Worm (Caenorhabditis elegans): ENCODE measurements around the gene cpf-2.
A peak's percentile ranks its signal among the peaks of the same experiment; 100 is the strongest.

The cpf-2 gene

DNA sequence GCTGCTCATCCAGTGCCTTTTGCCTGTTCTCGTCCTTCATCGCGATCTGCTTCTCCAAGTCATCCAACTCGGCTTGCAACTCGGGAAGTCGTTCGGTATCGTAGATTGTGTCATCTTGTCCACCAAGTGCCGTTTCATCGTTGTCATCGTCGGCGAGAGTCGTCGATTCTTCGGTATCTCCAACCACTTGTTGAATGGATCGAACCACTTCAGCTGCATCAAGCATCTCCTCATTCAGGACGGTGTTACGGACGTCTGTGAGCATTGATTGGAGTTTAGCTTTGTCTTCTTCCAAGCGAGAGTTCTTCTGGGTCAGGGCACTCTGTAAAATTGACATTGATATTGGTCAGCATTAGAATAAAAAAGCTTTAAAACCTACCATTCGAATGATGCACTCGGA, 36.9 kb upstream of the cpf-2 start:
- TF ChIP-seq nhr-12 (tag; optimal IDR thresholded peaks at IDR 0.05) (no peak), rnt-1 (tag; optimal IDR thresholded peaks at IDR 0.05) (no peak), irx-1 (tag; optimal IDR thresholded peaks at IDR 0.05) (no peak), ztf-11 (tag; optimal IDR thresholded peaks at IDR 0.05) (no peak), ceh-82 (tag; optimal IDR thresholded peaks at IDR 0.05) (no peak), C16A3.4 (tag; optimal IDR thresholded peaks at IDR 0.05) (no peak), mdl-1 (tag; optimal IDR thresholded peaks at IDR 0.05) (no peak), tlp-1 (tag; optimal IDR thresholded peaks at IDR 0.05) (no peak), alr-1 (tag; optimal IDR thresholded peaks at IDR 0.05; ENCODE audit: borderline replicate concordance) (no peak), xbp-1 (tag; optimal IDR thresholded peaks at IDR 0.05) (no peak), blmp-1 (tag; optimal IDR thresholded peaks at IDR 0.05) (no peak), snpc-4 (tag; optimal IDR thresholded peaks at IDR 0.05) (no peak), isw-1 (GFP tag; IDR thresholded peaks at IDR 0.05) (no peak), ets-5 (GFP tag; IDR thresholded peaks at IDR 0.05) (no peak), mef-2 (tag; optimal IDR thresholded peaks at IDR 0.05) (no peak)

DNA sequence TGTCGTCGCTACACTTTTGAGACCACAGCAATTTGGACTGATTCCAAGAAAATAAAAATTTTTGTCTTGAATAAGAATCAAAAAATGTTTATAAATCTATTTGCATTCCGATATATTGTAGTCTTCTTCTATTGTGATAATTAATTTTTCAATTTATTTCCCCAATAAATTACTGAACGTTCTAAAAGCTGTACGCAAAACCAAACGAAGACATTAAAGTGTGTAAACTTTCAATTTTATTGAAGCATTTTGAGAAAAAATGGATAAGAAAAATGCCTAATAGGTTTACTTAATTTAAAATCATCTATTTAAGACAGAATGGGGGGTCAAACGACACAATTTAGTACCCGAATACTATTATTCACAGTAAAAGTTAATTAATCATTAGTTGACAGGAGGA, 33.9 kb upstream of the cpf-2 start:
- TF ChIP-seq efl-1 (optimal IDR thresholded peaks at IDR 0.05) (no peak), efl-1 (GFP tag; optimal IDR thresholded peaks at IDR 0.05 in 1 of 2) (peak in 1 of 2 experiments; percentile 74), irx-1 (tag; optimal IDR thresholded peaks at IDR 0.05) (no peak), zag-1 (tag; optimal IDR thresholded peaks at IDR 0.05) (no peak)

DNA sequence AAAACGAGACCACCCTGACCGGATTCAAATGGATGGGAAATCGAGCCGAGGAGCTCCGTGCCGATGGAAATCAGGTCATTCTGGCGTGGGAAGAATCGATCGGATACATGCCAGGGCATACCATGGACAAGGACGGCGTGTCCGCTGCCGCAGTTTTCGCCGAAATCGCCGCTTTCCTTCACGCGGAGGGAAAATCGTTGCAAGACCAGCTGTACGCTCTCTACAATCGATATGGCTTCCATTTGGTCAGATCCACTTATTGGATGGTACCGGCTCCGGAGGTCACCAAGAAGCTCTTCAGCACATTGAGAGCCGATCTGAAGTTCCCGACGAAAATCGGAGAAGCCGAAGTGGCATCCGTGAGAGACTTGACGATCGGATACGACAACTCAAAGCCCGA, 33.3 kb upstream of the cpf-2 start:
- TF ChIP-seq nhr-47 (tag; optimal IDR thresholded peaks at IDR 0.05) (no peak), nhr-20 (tag; optimal IDR thresholded peaks at IDR 0.05) (no peak), unc-62 (GFP tag; optimal IDR thresholded peaks at IDR 0.05) (no peak), tlp-1 (tag; optimal IDR thresholded peaks at IDR 0.05) (no peak), ets-5 (GFP tag; IDR thresholded peaks at IDR 0.05) (no peak), pqm-1 (tag; optimal IDR thresholded peaks at IDR 0.05) (no peak), ztf-11 (tag; optimal IDR thresholded peaks at IDR 0.05) (no peak), hlh-4 (tag; optimal IDR thresholded peaks at IDR 0.05) (no peak), nhr-11 (tag; optimal IDR thresholded peaks at IDR 0.05) (no peak), swsn-7 (tag; optimal IDR thresholded peaks at IDR 0.05) (no peak), lin-39 (tag; optimal IDR thresholded peaks at IDR 0.05) (no peak), lir-3 (tag; optimal IDR thresholded peaks at IDR 0.05; ENCODE audit: poor library complexity) (no peak), elt-3 (tag; optimal IDR thresholded peaks at IDR 0.05) (no peak), fkh-8 (tag; optimal IDR thresholded peaks at IDR 0.05) (no peak), unc-130 (tag; optimal IDR thresholded peaks at IDR 0.05) (no peak), isw-1 (GFP tag; IDR thresholded peaks at IDR 0.05) (no peak), sup-37 (GFP tag; optimal IDR thresholded peaks at IDR 0.05) (no peak), snpc-4 (tag; optimal IDR thresholded peaks at IDR 0.05) (no peak)

DNA sequence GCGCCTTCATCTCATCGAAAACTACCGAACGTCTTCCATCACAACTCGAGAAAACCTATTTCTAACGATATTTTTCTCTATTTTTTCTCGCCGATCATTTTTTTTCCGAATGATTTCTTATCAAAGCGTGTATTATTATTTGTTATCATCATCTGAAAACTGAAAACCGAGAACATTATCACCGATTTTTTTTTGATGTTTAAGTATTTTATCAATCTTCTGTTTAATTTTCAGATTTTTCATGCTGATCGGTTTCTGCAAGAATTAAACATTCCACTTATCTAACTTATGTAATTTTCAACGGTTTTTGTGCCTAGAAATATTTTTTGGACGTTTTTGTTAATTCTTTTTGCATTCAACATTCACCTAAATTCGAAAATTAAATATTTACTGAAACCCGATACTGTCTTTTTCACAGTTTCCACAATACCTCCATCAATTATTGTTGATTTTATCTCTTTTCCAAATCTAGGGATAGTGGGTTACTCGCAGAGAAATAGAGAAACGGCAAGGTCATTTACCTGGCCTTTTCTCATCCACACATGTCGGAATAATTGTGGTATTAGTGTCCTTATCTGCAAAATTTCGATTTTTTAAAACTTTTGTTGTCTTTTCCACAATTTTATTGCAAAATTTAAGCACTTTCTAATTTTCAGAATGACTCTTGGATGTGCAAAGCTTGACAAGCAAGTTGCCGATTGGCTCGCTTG, 30.2 kb upstream of the cpf-2 start, which contains the start of gene pgm-2:
TSS of gene pgm-2 (plus strand) at position 657 of the 710 bp plus-strand sequence.
- TF ChIP-seq pqm-1 (tag; optimal IDR thresholded peaks at IDR 0.05): no peak
- TF ChIP-seq nhr-20 (tag; optimal IDR thresholded peaks at IDR 0.05): no peak
- no peak for TF ChIP-seq ceh-63 (GFP tag; optimal IDR thresholded peaks at IDR 0.05)
- TF ChIP-seq snpc-4 (tag; optimal IDR thresholded peaks at IDR 0.05): no peak
- TF ChIP-seq C16A3.4 (tag; optimal IDR thresholded peaks at IDR 0.05): no peak
- TF ChIP-seq nhr-12 (tag; optimal IDR thresholded peaks at IDR 0.05): no peak
- no peak for TF ChIP-seq jun-1 (tag; optimal IDR thresholded peaks at IDR 0.05)
- peak in 1 of 2 experiments; percentile 34 for TF ChIP-seq lsy-2 (tag; optimal IDR thresholded peaks at IDR 0.05)
- TF ChIP-seq fkh-4 (tag; optimal IDR thresholded peaks at IDR 0.05; ENCODE audit: borderline replicate concordance): no peak
- no peak for TF ChIP-seq isw-1 (GFP tag; IDR thresholded peaks at IDR 0.05)
- TF ChIP-seq swsn-7 (tag; optimal IDR thresholded peaks at IDR 0.05): no peak
- TF ChIP-seq irx-1 (tag; optimal IDR thresholded peaks at IDR 0.05): no peak
- TF ChIP-seq mab-9 (GFP tag; IDR thresholded peaks at IDR 0.05): no peak
- no peak for TF ChIP-seq lin-13 (GFP tag; optimal IDR thresholded peaks at IDR 0.05)
- peak; percentile 36 for TF ChIP-seq snu-23 (GFP tag; optimal IDR thresholded peaks at IDR 0.05)
- no peak for TF ChIP-seq lin-35 (GFP tag; optimal IDR thresholded peaks at IDR 0.05)
- TF ChIP-seq nhr-77 (tag; optimal IDR thresholded peaks at IDR 0.05): no peak
- TF ChIP-seq efl-1 (optimal IDR thresholded peaks at IDR 0.05): peak in 1 of 2 experiments; percentile 19
- TF ChIP-seq efl-1 (GFP tag; optimal IDR thresholded peaks at IDR 0.05 in 1 of 2): peak in 1 of 2 experiments; percentile 83
- TF ChIP-seq rnt-1 (tag; optimal IDR thresholded peaks at IDR 0.05): peak; percentile 9
- TF ChIP-seq elt-3 (tag; optimal IDR thresholded peaks at IDR 0.05): peak in 1 of 6 experiments; percentile 20
- TF ChIP-seq efl-3 (GFP tag; optimal IDR thresholded peaks at IDR 0.05): no peak
- no peak for TF ChIP-seq unc-86 (tag; optimal IDR thresholded peaks at IDR 0.05)
- TF ChIP-seq aha-1 (tag; optimal IDR thresholded peaks at IDR 0.05): no peak
- TF ChIP-seq elt-2 (tag; optimal IDR thresholded peaks at IDR 0.05): peak; percentile 18
- no peak for TF ChIP-seq fkh-10 (GFP tag; optimal IDR thresholded peaks at IDR 0.05)

Data from whole organism, L1 larva.